Fruit fly (Drosophila melanogaster) whole organism, wandering third instar larva: ENCODE measurements around the gene FMRFaR.

Source experiments
- CG32264 ChIP-seq: fragments of 200-800 bp; sonication (Bioruptor generic); optimal IDR thresholded peaks from 2 replicates; lab custom pipeline; 2016; ENCODE audit warnings: missing biosample characterization, missing genetic modification characterization
- CG9705 ChIP-seq: fragments of 200-800 bp; sonication (Bioruptor generic); optimal IDR thresholded peaks from 2 replicates; lab custom pipeline; 2018; ENCODE audit warnings: missing biosample characterization, mild to moderate bottlenecking, missing genetic modification characterization
- CrebA ChIP-seq: fragments of 200-800 bp; sonication (Bioruptor generic); optimal IDR thresholded peaks from 2 replicates; lab custom pipeline; 2016; ENCODE audit warnings: missing biosample characterization, mild to moderate bottlenecking, missing genetic modification characterization, borderline replicate concordance
- Dfd ChIP-seq: fragments of >200 bp; optimal IDR thresholded peaks from 2 replicates; lab custom pipeline; 2017; ENCODE audit warnings: missing biosample characterization, missing genetic modification characterization
- Dif ChIP-seq: fragments of 200-275, 200-300 bp; sonication (Bioruptor generic); optimal IDR thresholded peaks from 2 replicates; lab custom pipeline; 2018; ENCODE audit warnings: missing biosample characterization, missing genetic modification characterization; ENCODE audit not compliant: partially characterized antibody
- GATAd ChIP-seq: sonication (Bioruptor generic); optimal IDR thresholded peaks from 2 replicates; lab custom pipeline; 2016; ENCODE audit warnings: missing biosample characterization, missing genetic modification characterization
- HLH106 ChIP-seq: fragments of 200-800 bp; optimal IDR thresholded peaks from 3 replicates; lab custom pipeline; 2019; ENCODE audit warnings: missing biosample characterization, mild to moderate bottlenecking, missing genetic modification characterization, moderate library complexity
- Hr78 ChIP-seq: fragments of >200 bp; optimal IDR thresholded peaks from 2 replicates; lab custom pipeline; 2017; ENCODE audit warnings: missing biosample characterization, missing genetic modification characterization
- Hr83 ChIP-seq: fragments of 200-300 bp; sonication (Bioruptor generic); optimal IDR thresholded peaks from 2 replicates; lab custom pipeline; 2016; ENCODE audit warnings: missing biosample characterization, mild to moderate bottlenecking, missing genetic modification characterization, moderate library complexity; ENCODE audit not compliant: poor library complexity, severe bottlenecking
- Mio ChIP-seq: sonication (Bioruptor generic); optimal IDR thresholded peaks from 2 replicates; lab custom pipeline; 2016; ENCODE audit warnings: missing biosample characterization, missing genetic modification characterization
- Myc ChIP-seq: fragments of >200 bp; optimal IDR thresholded peaks from 2 replicates; lab custom pipeline; 2017
- N ChIP-seq: fragments of >200 bp; optimal IDR thresholded peaks from 2 replicates; lab custom pipeline; 2018; ENCODE audit warnings: missing biosample characterization, missing external identifiers, missing genetic modification characterization
- OdsH ChIP-seq: fragments of 200-800 bp; sonication (Bioruptor generic); optimal IDR thresholded peaks from 2 replicates; lab custom pipeline; 2016; ENCODE audit warnings: missing biosample characterization, mild to moderate bottlenecking, missing genetic modification characterization
- Rel ChIP-seq, 2 experiments: fragments of 200-800 bp; sonication (Bioruptor generic) in 1 of 2; optimal IDR thresholded peaks; 2 replicates in 1 of 2; 3 replicates in 1 of 2; lab custom pipeline; 2016 to 2019; ENCODE audit warnings: mild to moderate bottlenecking in 2 of 2, missing biosample characterization in 2 of 2, missing genetic modification characterization in 2 of 2, moderate library complexity in 1 of 2
- Sp1 ChIP-seq: fragments of 200-800 bp; sonication (Bioruptor generic); optimal IDR thresholded peaks from 3 replicates; lab custom pipeline; 2019; ENCODE audit warnings: missing biosample characterization, mild to moderate bottlenecking, missing genetic modification characterization, moderate library complexity
- Vsx2 ChIP-seq: fragments of 200-300, 225-300 bp; sonication (Bioruptor generic); optimal IDR thresholded peaks from 2 replicates; lab custom pipeline; 2018; ENCODE audit warnings: missing biosample characterization, missing genetic modification characterization; ENCODE audit not compliant: partially characterized antibody
- br ChIP-seq: fragments of 200-800 bp; sonication (Bioruptor generic); optimal IDR thresholded peaks from 2 replicates; lab custom pipeline; 2016; ENCODE audit warnings: missing biosample characterization, missing genetic modification characterization
- brk ChIP-seq: fragments of 200-800 bp; sonication (Bioruptor generic); optimal IDR thresholded peaks from 2 replicates; lab custom pipeline; 2016; ENCODE audit warnings: missing biosample characterization, mild to moderate bottlenecking, missing genetic modification characterization
- dl ChIP-seq, 2 experiments: fragments of 175-275, 200-275 bp in 1 of 2; fragments of 200-275 bp in 1 of 2; sonication (Bioruptor generic); optimal IDR thresholded peaks; lab custom pipeline; 2018; ENCODE audit warnings: mild to moderate bottlenecking in 2 of 2, missing biosample characterization in 2 of 2, missing genetic modification characterization in 2 of 2, moderate library complexity in 2 of 2; ENCODE audit not compliant: partially characterized antibody in 2 of 2, insufficient read depth in 1 of 2
- dsf ChIP-seq: sonication (Bioruptor generic); optimal IDR thresholded peaks from 2 replicates; lab custom pipeline; 2016; ENCODE audit warnings: missing biosample characterization, missing genetic modification characterization, borderline replicate concordance
- foxo ChIP-seq, 2 experiments: fragments of 200-800 bp; sonication (Bioruptor generic); optimal IDR thresholded peaks; 2 replicates in 1 of 2; 3 replicates in 1 of 2; lab custom pipeline; 2016 to 2017; ENCODE audit warnings: missing biosample characterization in 2 of 2, missing genetic modification characterization in 2 of 2
- fru ChIP-seq: fragments of 200-800 bp; sonication (Bioruptor generic); optimal IDR thresholded peaks from 3 replicates; lab custom pipeline; 2016; ENCODE audit warnings: missing biosample characterization, mild to moderate bottlenecking, missing genetic modification characterization
- jim ChIP-seq: fragments of 175-275, 200-325 bp; sonication (Bioruptor generic); optimal IDR thresholded peaks from 2 replicates; lab custom pipeline; 2016; ENCODE audit warnings: missing biosample characterization, mild to moderate bottlenecking, missing genetic modification characterization
- lola ChIP-seq: fragments of >200 bp; optimal IDR thresholded peaks from 2 replicates; lab custom pipeline; 2017; ENCODE audit warnings: missing biosample characterization, missing genetic modification characterization
- pan ChIP-seq: fragments of >200 bp; optimal IDR thresholded peaks from 2 replicates; lab custom pipeline; 2017
- psq ChIP-seq: fragments of 200-800 bp; sonication (Bioruptor generic); optimal IDR thresholded peaks from 3 replicates; lab custom pipeline; 2017; ENCODE audit warnings: missing biosample characterization, mild to moderate bottlenecking, missing genetic modification characterization, moderate library complexity
- rgr ChIP-seq: fragments of 200-800 bp; sonication (Bioruptor generic); optimal IDR thresholded peaks from 3 replicates; lab custom pipeline; 2016; ENCODE audit warnings: missing biosample characterization, mild to moderate bottlenecking, missing genetic modification characterization
- sage ChIP-seq: fragments of 200-800 bp; sonication (Bioruptor generic); optimal IDR thresholded peaks from 2 replicates; lab custom pipeline; 2016; ENCODE audit warnings: missing biosample characterization, mild to moderate bottlenecking, missing genetic modification characterization
- sv ChIP-seq: fragments of 200-800 bp; sonication (Bioruptor generic); optimal IDR thresholded peaks from 3 replicates; lab custom pipeline; 2016; ENCODE audit warnings: missing biosample characterization, missing genetic modification characterization
- tai ChIP-seq: sonication (Bioruptor generic); optimal IDR thresholded peaks from 2 replicates; lab custom pipeline; 2016; ENCODE audit warnings: missing biosample characterization, missing genetic modification characterization
- usp ChIP-seq: fragments of >200 bp; optimal IDR thresholded peaks from 2 replicates; lab custom pipeline; 2017; ENCODE audit warnings: missing biosample characterization, missing genetic modification characterization
- woc ChIP-seq: sonication (Bioruptor generic); optimal IDR thresholded peaks from 2 replicates; lab custom pipeline; 2016; ENCODE audit warnings: missing biosample characterization, mild to moderate bottlenecking, missing genetic modification characterization

FMRFaR gene

dm6 chr3L:3015969-3016368 is 14.5 kb downstream of the FMRFaR start, which contains the start of gene CG32488:
TSS of gene CG32488 (minus strand) at chr3L:3016069.
- TF ChIP-seq fru (GFP tag; lab: Kevin White, UChicago), result no peak
- TF ChIP-seq Hr83 (GFP tag; lab: Kevin White, UChicago), result no peak
- no peak for TF ChIP-seq Dfd (GFP tag; lab: Kevin White, UChicago)
- no peak for TF ChIP-seq Sp1 (GFP tag; lab: Kevin White, UChicago)
- TF ChIP-seq tai (GFP tag; lab: Kevin White, UChicago), result no peak
- TF ChIP-seq sage (GFP tag; lab: Kevin White, UChicago), result no peak
- TF ChIP-seq HLH106 (tag; lab: Kevin White, UChicago), result no peak
- no peak for TF ChIP-seq sv
- TF ChIP-seq Vsx2, result no peak
- TF ChIP-seq dsf (GFP tag; lab: Kevin White, UChicago), result no peak
- TF ChIP-seq Myc (lab: Kevin White, UChicago), result no peak
- TF ChIP-seq Mio, result no peak
- TF ChIP-seq N, result no peak
- no peak for TF ChIP-seq pan
- TF ChIP-seq brk (GFP tag; lab: Kevin White, UChicago), result no peak
- no peak for TF ChIP-seq woc (GFP tag; lab: Kevin White, UChicago)
- no peak for TF ChIP-seq psq (GFP tag; lab: Kevin White, UChicago)
- TF ChIP-seq br (GFP tag; lab: Kevin White, UChicago), result no peak
- no peak for TF ChIP-seq foxo (GFP tag; optimal IDR thresholded peaks at IDR 0.05; lab: Kevin White, UChicago)
- TF ChIP-seq rgr, result no peak

- TF ChIP-seq Rel (GFP tag; optimal IDR thresholded peaks at IDR 0.05; lab: Kevin White, UChicago) (no peak), Rel (tag; optimal IDR thresholded peaks at IDR 0.05; lab: Kevin White, UChicago) (no peak), CG32264 (GFP tag; lab: Kevin White, UChicago) (no peak), lola (GFP tag; lab: Kevin White, UChicago) (no peak), dl (GFP tag; optimal IDR thresholded peaks at IDR 0.05; lab: Kevin White, UChicago; ENCODE audit: insufficient read depth in 1 of 2, partially characterized antibody in 2 of 2) (no peak), OdsH (GFP tag; lab: Kevin White, UChicago) (no peak), dsf (GFP tag; lab: Kevin White, UChicago) (no peak), CG9705 (GFP tag; lab: Kevin White, UChicago) (no peak), GATAd (GFP tag; lab: Kevin White, UChicago) (no peak), fru (GFP tag; lab: Kevin White, UChicago) (no peak), foxo (GFP tag; optimal IDR thresholded peaks at IDR 0.05; lab: Kevin White, UChicago) (no peak)
Measured at dm6 chr3L:3017156-3017555, 15.6 kb downstream of the FMRFaR start, which contains the start of gene CG32487. TSS of gene CG32487 (minus strand) at chr3L:3017256.

dm6 chr3L:3026421-3026820 is 24.9 kb downstream of the FMRFaR start, which contains the start of gene aly:
TSS of gene aly (minus strand) at chr3L:3026521.
- TF ChIP-seq psq (GFP tag; lab: Kevin White, UChicago) (no peak), CG32264 (GFP tag; lab: Kevin White, UChicago) (no peak), CrebA (GFP tag; lab: Kevin White, UChicago) (no peak), fru (GFP tag; lab: Kevin White, UChicago) (no peak), Mio (no peak), CG9705 (GFP tag; lab: Kevin White, UChicago) (no peak), usp (GFP tag; lab: Kevin White, UChicago) (no peak), HLH106 (tag; lab: Kevin White, UChicago) (no peak), foxo (GFP tag; optimal IDR thresholded peaks at IDR 0.05; lab: Kevin White, UChicago) (no peak), Sp1 (GFP tag; lab: Kevin White, UChicago) (no peak), Hr78 (GFP tag; lab: Kevin White, UChicago) (no peak), tai (GFP tag; lab: Kevin White, UChicago) (no peak), jim (GFP tag; lab: Kevin White, UChicago) (no peak), Dif (no peak)
